Fruit fly (Drosophila melanogaster) whole organism, embryonic: Measurements from ENCODE around the gene CG6785.
A peak's percentile ranks its signal among the peaks of the same experiment; 100 is the strongest.

Source experiments
- Bgb ChIP-seq: fragments of 200-800 bp; sonication (Bioruptor generic); IDR thresholded peaks from 2 replicates; pipeline ENCODE4 v1.3.6; 2022; ENCODE audit warnings: missing biosample characterization, missing genetic modification characterization; ENCODE audit not compliant: partially characterized antibody
- CG1024 ChIP-seq: fragments of 200-800 bp; sonication (Bioruptor generic); IDR thresholded peaks from 2 replicates; pipeline ENCODE4 v1.3.6; 2022; ENCODE audit warnings: missing biosample characterization, missing genetic modification characterization
- CG10321 ChIP-seq: fragments of 200-800 bp; sonication (Bioruptor generic); IDR thresholded peaks from 2 replicates; pipeline ENCODE4 v1.3.6; 2022; ENCODE audit warnings: missing biosample characterization, missing genetic modification characterization
- CG11560 ChIP-seq: fragments of 200-800 bp; sonication (Bioruptor generic); IDR thresholded peaks from 3 replicates; pipeline ENCODE4 v1.3.6; 2022; ENCODE audit warnings: missing biosample characterization, missing genetic modification characterization
- CG12071 ChIP-seq: fragments of 200-800 bp; sonication (Bioruptor generic); optimal IDR thresholded peaks from 3 replicates; lab custom pipeline; 2018; ENCODE audit warnings: missing biosample characterization, mild to moderate bottlenecking, missing genetic modification characterization
- CG12104 ChIP-seq: fragments of 200-800 bp; sonication (Bioruptor generic); optimal IDR thresholded peaks from 3 replicates; lab custom pipeline; 2016; ENCODE audit warnings: missing biosample characterization, missing genetic modification characterization
- CG13296 ChIP-seq: fragments of 200-800 bp; sonication (Bioruptor generic); optimal IDR thresholded peaks from 3 replicates; lab custom pipeline; 2018; ENCODE audit warnings: missing biosample characterization, mild to moderate bottlenecking, missing genetic modification characterization
- CG14050 ChIP-seq: fragments of 200-800 bp; sonication (Bioruptor generic); IDR thresholded peaks from 3 replicates; pipeline ENCODE4 v1.3.6; 2022; ENCODE audit warnings: missing biosample characterization, missing genetic modification characterization
- CG1603 ChIP-seq: fragments of 200-800 bp; sonication (Bioruptor generic); optimal IDR thresholded peaks from 2 replicates; lab custom pipeline; 2019; ENCODE audit warnings: missing biosample characterization, mild to moderate bottlenecking, missing genetic modification characterization, moderate library complexity
- CG16779 ChIP-seq: fragments of 200-800 bp; sonication (Bioruptor generic); IDR thresholded peaks from 2 replicates; pipeline ENCODE4 v1.3.6; 2022; ENCODE audit warnings: missing biosample characterization, missing genetic modification characterization
- CG16813 ChIP-seq: fragments of 200-800 bp; sonication (Bioruptor generic); IDR thresholded peaks from 3 replicates; pipeline ENCODE4 v1.3.6; 2022; ENCODE audit warnings: missing biosample characterization, missing genetic modification characterization; ENCODE audit not compliant: partially characterized antibody
- CG16815 ChIP-seq: fragments of 200-800 bp; sonication (Bioruptor generic); optimal IDR thresholded peaks from 3 replicates; lab custom pipeline; 2017; ENCODE audit warnings: missing biosample characterization, mild to moderate bottlenecking, missing genetic modification characterization
- CG17612 ChIP-seq: fragments of 200-800 bp; sonication (Bioruptor generic); IDR thresholded peaks from 2 replicates; pipeline ENCODE4 v1.3.6; 2022; ENCODE audit warnings: missing biosample characterization, missing genetic modification characterization
- CG1792 ChIP-seq: fragments of 200-800 bp; sonication (Bioruptor generic); optimal IDR thresholded peaks from 2 replicates; lab custom pipeline; 2016; ENCODE audit warnings: missing biosample characterization, missing genetic modification characterization
- CG2678 ChIP-seq: fragments of 200-800 bp; sonication (Bioruptor generic); optimal IDR thresholded peaks from 3 replicates; lab custom pipeline; 2019; ENCODE audit warnings: missing biosample characterization, mild to moderate bottlenecking, missing genetic modification characterization, moderate library complexity
- CG2889 ChIP-seq: fragments of 200-800 bp; sonication (Bioruptor generic); IDR thresholded peaks from 3 replicates; pipeline ENCODE4 v1.3.6; 2022; ENCODE audit warnings: missing biosample characterization, missing genetic modification characterization
- CG31388 ChIP-seq: fragments of 200-800 bp; sonication (Bioruptor generic); optimal IDR thresholded peaks from 2 replicates; lab custom pipeline; 2016; ENCODE audit warnings: missing biosample characterization, missing genetic modification characterization
- CG3726 ChIP-seq: fragments of 200-800 bp; sonication (Bioruptor generic); IDR thresholded peaks from 3 replicates; pipeline ENCODE4, ENCODE4 v1.3.6; 2022; ENCODE audit warnings: missing biosample characterization, missing genetic modification characterization
- CG4404 ChIP-seq: fragments of 200-800 bp; sonication (Bioruptor generic); IDR thresholded peaks from 2 replicates; pipeline ENCODE4 v1.3.6; 2022; ENCODE audit warnings: missing biosample characterization, missing genetic modification characterization
- CG7786 ChIP-seq: fragments of 200-800 bp; sonication (Bioruptor generic); optimal IDR thresholded peaks from 2 replicates; lab custom pipeline; 2016; ENCODE audit warnings: missing biosample characterization, missing genetic modification characterization
- CG7987 ChIP-seq: fragments of 200-800 bp; sonication (Bioruptor generic); optimal IDR thresholded peaks from 2 replicates; lab custom pipeline; 2018; ENCODE audit warnings: missing biosample characterization, mild to moderate bottlenecking, missing genetic modification characterization, moderate library complexity
- CG8765 ChIP-seq: fragments of 200-800 bp; sonication (Bioruptor generic); IDR thresholded peaks from 2 replicates; pipeline ENCODE4 v1.3.6; 2022; ENCODE audit warnings: missing biosample characterization, missing genetic modification characterization
- CHES-1-like ChIP-seq: fragments of 200-800 bp; sonication (Bioruptor generic); optimal IDR thresholded peaks from 2 replicates; lab custom pipeline; 2016; ENCODE audit warnings: missing biosample characterization, missing genetic modification characterization
- Dll ChIP-seq: fragments of 200-800 bp; sonication (Bioruptor generic); IDR thresholded peaks from 4 replicates; pipeline ENCODE4 v1.3.6; 2022; ENCODE audit warnings: missing biosample characterization, missing genetic modification characterization; ENCODE audit not compliant: partially characterized antibody
- ERR ChIP-seq: fragments of 200-800 bp; sonication (Bioruptor generic); optimal IDR thresholded peaks from 2 replicates; lab custom pipeline; 2016; ENCODE audit warnings: missing biosample characterization, missing genetic modification characterization
- Gug ChIP-seq: fragments of 200-800 bp; sonication (Bioruptor generic); IDR thresholded peaks from 4 replicates; pipeline ENCODE4 v1.3.6; 2022; ENCODE audit warnings: missing biosample characterization, missing genetic modification characterization
- H2.0 ChIP-seq: fragments of 200-800 bp; sonication (Bioruptor generic); IDR thresholded peaks from 2 replicates; pipeline ENCODE4 v1.3.6; 2022; ENCODE audit warnings: missing biosample characterization, missing genetic modification characterization
- HLH3B ChIP-seq: fragments of 200-800 bp; sonication (Bioruptor generic); IDR thresholded peaks from 2 replicates; pipeline ENCODE4 v1.3.6; 2022; ENCODE audit warnings: missing biosample characterization, missing genetic modification characterization
- HmgZ ChIP-seq: fragments of 200-800 bp; sonication (Bioruptor generic); optimal IDR thresholded peaks from 2 replicates; lab custom pipeline; 2018; ENCODE audit warnings: missing biosample characterization, mild to moderate bottlenecking, missing genetic modification characterization
- Jarid2 ChIP-seq: fragments of 200-800 bp; sonication (Bioruptor generic); optimal IDR thresholded peaks from 3 replicates; lab custom pipeline; 2017; ENCODE audit warnings: mild to moderate bottlenecking, missing biosample characterization, missing genetic modification reagents, missing genetic modification characterization
- Kr ChIP-seq: fragments of 200-800 bp; sonication (Bioruptor generic); optimal IDR thresholded peaks from 2 replicates; lab custom pipeline; 2017; ENCODE audit warnings: missing biosample characterization, mild to moderate bottlenecking, missing genetic modification characterization
- Ravus ChIP-seq: fragments of 200-800 bp; sonication (Bioruptor generic); IDR thresholded peaks from 2 replicates; pipeline ENCODE4 v1.3.6; 2022; ENCODE audit warnings: missing biosample characterization, missing genetic modification characterization
- Ssrp ChIP-seq: fragments of 200-800 bp; sonication (Bioruptor generic); optimal IDR thresholded peaks from 2 replicates; lab custom pipeline; 2018; ENCODE audit warnings: missing biosample characterization, mild to moderate bottlenecking, missing genetic modification characterization, moderate library complexity
- Taf1 ChIP-seq: fragments of 200-800 bp; sonication (Bioruptor generic); IDR thresholded peaks from 2 replicates; pipeline ENCODE4 v1.3.6; 2022; ENCODE audit warnings: missing biosample characterization, missing genetic modification characterization
- Trl ChIP-seq, 3 experiments: fragments of >200 bp in 2 of 3; fragments of 200-800 bp in 1 of 3; sonication (Bioruptor generic) in 1 of 3; optimal IDR thresholded peaks; 2 replicates in 1 of 3; 3 replicates in 2 of 3; lab custom pipeline; 2016 to 2017; ENCODE audit warnings: missing biosample characterization in 1 of 3, missing genetic modification characterization in 1 of 3
- YL-1 ChIP-seq: fragments of 200-800 bp; sonication (Bioruptor generic); optimal IDR thresholded peaks from 3 replicates; lab custom pipeline; 2017; ENCODE audit warnings: missing biosample characterization, mild to moderate bottlenecking, missing genetic modification characterization
- al ChIP-seq: fragments of 200-800 bp; sonication (Bioruptor generic); IDR thresholded peaks from 2 replicates; pipeline ENCODE4 v1.3.6; 2022; ENCODE audit warnings: missing biosample characterization, missing genetic modification characterization
- aop ChIP-seq: fragments of 200-800 bp; sonication (Bioruptor generic); IDR thresholded peaks from 2 replicates; pipeline ENCODE4 v1.3.6; 2022; ENCODE audit warnings: missing biosample characterization, missing genetic modification characterization
- bigmax ChIP-seq: fragments of 200-800 bp; sonication (Bioruptor generic); optimal IDR thresholded peaks from 2 replicates; lab custom pipeline; 2018; ENCODE audit warnings: missing biosample characterization, mild to moderate bottlenecking, missing genetic modification characterization
- cas ChIP-seq: fragments of 200-800 bp; sonication (Bioruptor generic); IDR thresholded peaks from 2 replicates; pipeline ENCODE4 v1.3.6; 2022; ENCODE audit warnings: missing biosample characterization, missing genetic modification characterization
- cg ChIP-seq: fragments of 200-800 bp; sonication (Bioruptor generic); optimal IDR thresholded peaks from 3 replicates; lab custom pipeline; 2019; ENCODE audit warnings: missing biosample characterization, mild to moderate bottlenecking, missing genetic modification characterization, moderate library complexity
- cwo ChIP-seq: fragments of 200-800 bp; sonication (Bioruptor generic); optimal IDR thresholded peaks from 3 replicates; lab custom pipeline; 2017; ENCODE audit warnings: missing biosample characterization, missing genetic modification characterization, mild to moderate bottlenecking, moderate library complexity, missing genetic modification reagents
- fd96Cb ChIP-seq: fragments of 200-800 bp; sonication (Bioruptor generic); optimal IDR thresholded peaks from 2 replicates; lab custom pipeline; 2018; ENCODE audit warnings: missing biosample characterization, mild to moderate bottlenecking, missing genetic modification characterization, moderate library complexity
- gce ChIP-seq: fragments of 200-800 bp; sonication (Bioruptor generic); IDR thresholded peaks from 3 replicates; pipeline ENCODE4 v1.3.6; 2022; ENCODE audit warnings: missing biosample characterization, missing genetic modification characterization
- gfzf ChIP-seq: fragments of 200-800 bp; sonication (Bioruptor generic); optimal IDR thresholded peaks from 2 replicates; lab custom pipeline; 2016; ENCODE audit warnings: missing biosample characterization, mild to moderate bottlenecking, missing genetic modification characterization, moderate library complexity
- mirr ChIP-seq: fragments of 200-800 bp; sonication (Bioruptor generic); optimal IDR thresholded peaks from 3 replicates; lab custom pipeline; 2018; ENCODE audit warnings: missing biosample characterization, mild to moderate bottlenecking, missing genetic modification characterization
- mld ChIP-seq: fragments of 200-800 bp; sonication (Bioruptor generic); IDR thresholded peaks from 3 replicates; pipeline ENCODE4 v1.3.6; 2022; ENCODE audit warnings: missing biosample characterization, missing genetic modification characterization; ENCODE audit not compliant: partially characterized antibody
- nerfin-1 ChIP-seq: fragments of 200-800 bp; sonication (Bioruptor generic); optimal IDR thresholded peaks from 3 replicates; lab custom pipeline; 2019; ENCODE audit warnings: missing biosample characterization, mild to moderate bottlenecking, missing genetic modification characterization, moderate library complexity
- psq ChIP-seq: fragments of 200-800 bp; sonication (Bioruptor generic); optimal IDR thresholded peaks from 2 replicates; lab custom pipeline; 2017; ENCODE audit warnings: missing biosample characterization, missing genetic modification characterization
- repo ChIP-seq: fragments of 200-800 bp; sonication (Bioruptor generic); optimal IDR thresholded peaks from 2 replicates; lab custom pipeline; 2016; ENCODE audit warnings: missing biosample characterization, missing genetic modification characterization
- tin ChIP-seq: fragments of 200-800 bp; sonication (Bioruptor generic); optimal IDR thresholded peaks from 3 replicates; lab custom pipeline; 2016; ENCODE audit warnings: missing biosample characterization, missing genetic modification characterization

CG6785 gene

DNA sequence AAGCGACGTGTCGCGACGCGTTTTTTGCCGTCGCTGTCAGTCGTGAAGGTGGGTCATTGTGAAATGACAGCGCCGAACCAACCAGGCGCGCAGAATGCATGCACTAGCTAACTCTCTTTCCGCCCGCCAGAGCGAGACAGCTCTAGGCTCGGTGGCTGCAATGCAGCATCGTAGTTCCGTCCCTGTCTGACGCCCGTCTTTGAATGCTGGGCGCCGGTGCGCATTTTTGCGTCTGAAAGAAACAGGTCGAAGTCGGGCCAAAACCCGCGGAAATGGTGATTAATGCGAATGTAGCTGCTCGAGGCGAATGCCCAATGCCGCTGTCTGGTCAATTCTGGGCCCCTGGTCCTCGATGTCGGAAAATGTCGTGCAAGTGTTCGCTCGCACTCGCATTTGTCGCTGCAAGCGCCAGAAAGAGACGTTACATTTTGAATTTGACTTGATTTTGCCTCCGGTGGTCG is 37.6 kb downstream of the CG6785 start (continued):
- TF ChIP-seq cg (GFP tag; lab: Kevin White, UChicago) (peak; percentile 69), CG7786 (GFP tag; lab: Kevin White, UChicago) (no peak), CG16779 (GFP tag; lab: Robert Waterston, UW) (no peak), Bgb (GFP tag; lab: Robert Waterston, UW) (no peak), cas (GFP tag; lab: Robert Waterston, UW) (no peak), gce (GFP tag; lab: Robert Waterston, UW) (no peak), cwo (GFP tag; lab: Kevin White, UChicago) (peak; percentile 94), CG7987 (GFP tag; lab: Kevin White, UChicago) (peak; percentile 84), HLH3B (no peak), CG11560 (tag; lab: Robert Waterston, UW) (no peak), Gug (GFP tag; lab: Robert Waterston, UW) (0 out of 4 replicates have a peak, but pooled peaks have one; percentile 15), CG1792 (GFP tag; lab: Kevin White, UChicago) (no peak), CG16813 (no peak), bigmax (no peak), ERR (GFP tag; lab: Kevin White, UChicago) (peak; percentile 66), CG12104 (no peak), CG4404 (GFP tag; lab: Robert Waterston, UW) (no peak), CG2889 (GFP tag; lab: Robert Waterston, UW) (no peak), mld (no peak), CG1024 (GFP tag; lab: Robert Waterston, UW) (no peak), CG8765 (no peak), CG3726 (no peak), psq (peak; percentile 6), CG13296 (GFP tag; lab: Kevin White, UChicago) (peak; percentile 60), YL-1 (GFP tag; lab: Kevin White, UChicago) (no peak), CG31388 (GFP tag; lab: Kevin White, UChicago) (no peak), Ssrp (tag; lab: Kevin White, UChicago) (no peak), CG1603 (peak; percentile 65), Trl (optimal IDR thresholded peaks at IDR 0.05; lab: Kevin White, UChicago) (no peak), Trl (GFP tag; optimal IDR thresholded peaks at IDR 0.05; lab: Kevin White, UChicago) (no peak), Dll (no peak), Ravus (no peak), tin (peak; percentile 2), H2.0 (GFP tag; lab: Robert Waterston, UW) (no peak), Taf1 (GFP tag; lab: Robert Waterston, UW) (no peak), HmgZ (tag; lab: Kevin White, UChicago) (peak; percentile 93), gfzf (GFP tag; lab: Kevin White, UChicago) (no peak), CG14050 (GFP tag; lab: Robert Waterston, UW) (no peak), Kr (GFP tag; lab: Kevin White, UChicago) (peak; percentile 90), Jarid2 (GFP tag; lab: Kevin White, UChicago) (peak; percentile 50), CG12071 (GFP tag; lab: Kevin White, UChicago) (peak; percentile 80), CHES-1-like (peak; percentile 45), CG17612 (GFP tag; lab: Robert Waterston, UW) (no peak), mirr (GFP tag; lab: Kevin White, UChicago) (peak; percentile 80), al (GFP tag; lab: Robert Waterston, UW) (no peak), CG16815 (GFP tag; lab: Kevin White, UChicago) (no peak), CG10321 (GFP tag; lab: Robert Waterston, UW) (no peak), repo (GFP tag; lab: Kevin White, UChicago) (peak; percentile 50), nerfin-1 (tag; lab: Kevin White, UChicago) (peak; percentile 88), CG2678 (tag; lab: Kevin White, UChicago) (peak; percentile 41), fd96Cb (tag; lab: Kevin White, UChicago) (no peak), aop (no peak)
